Worm (Caenorhabditis elegans) whole organism, mixed stage, embryonic: ENCODE results near the gene dct-6.

Experiments used
- ceh-43 ChIP-seq: fragments of 200-800 bp; sonication (Bioruptor generic); optimal IDR thresholded peaks from 2 replicates; lab custom pipeline; 2018; ENCODE audit warnings: mild to moderate bottlenecking, missing genetic modification characterization, moderate library complexity, missing compliant biosample characterization
- elt-3 ChIP-seq: fragments of 150-350 bp; optimal IDR thresholded peaks from 2 replicates; lab custom pipeline; 2014; ENCODE audit warnings: missing biosample characterization, missing genetic modification characterization
- ham-2 ChIP-seq: fragments of 200-800 bp; sonication (Bioruptor generic); optimal IDR thresholded peaks from 2 replicates; lab custom pipeline; 2018; ENCODE audit warnings: mild to moderate bottlenecking, missing genetic modification characterization, missing compliant biosample characterization
- lin-13 ChIP-seq: fragments of 150-350 bp; optimal IDR thresholded peaks from 2 replicates; lab custom pipeline; 2014; ENCODE audit warnings: missing biosample characterization, missing genetic modification characterization
- lsy-2 ChIP-seq: fragments of 150-350 bp; optimal IDR thresholded peaks from 2 replicates; lab custom pipeline; 2014; ENCODE audit warnings: missing biosample characterization, missing genetic modification characterization
- mab-5 ChIP-seq: fragments of 150-350 bp; optimal IDR thresholded peaks from 2 replicates; lab custom pipeline; 2014; ENCODE audit warnings: missing biosample characterization, missing genetic modification characterization
- mep-1 ChIP-seq: fragments of 150-350 bp; optimal IDR thresholded peaks from 2 replicates; lab custom pipeline; 2017; ENCODE audit warnings: missing biosample characterization, missing genetic modification reagents, missing genetic modification characterization, inconsistent platforms
- nhr-237 ChIP-seq: fragments of 150-350 bp; optimal IDR thresholded peaks from 2 replicates; lab custom pipeline; 2014; ENCODE audit warnings: missing biosample characterization, missing genetic modification characterization
- pha-4 ChIP-seq: fragments of 150-350 bp; optimal IDR thresholded peaks from 2 replicates; lab custom pipeline; 2018; ENCODE audit warnings: missing biosample characterization, missing genetic modification reagents, missing genetic modification characterization
- snpc-4 ChIP-seq: fragments of 150-350 bp; optimal IDR thresholded peaks from 2 replicates; lab custom pipeline; 2014; ENCODE audit warnings: missing biosample characterization, missing genetic modification characterization
- sptf-1 ChIP-seq: sonication (generic microtip); optimal IDR thresholded peaks from 2 replicates; lab custom pipeline; 2017; ENCODE audit warnings: mild to moderate bottlenecking, missing genetic modification characterization, moderate library complexity, missing compliant biosample characterization
- unc-62 ChIP-seq: fragments of 150-350 bp; optimal IDR thresholded peaks from 2 replicates; lab custom pipeline; 2014; ENCODE audit warnings: missing biosample characterization, missing genetic modification reagents, missing genetic modification characterization
- ztf-11 ChIP-seq: fragments of 150-350 bp; optimal IDR thresholded peaks from 2 replicates; lab custom pipeline; 2014; ENCODE audit warnings: missing biosample characterization, missing genetic modification characterization

ce11 chrIII:5949817-5950216, 16.4 kb upstream of the dct-6 start:
- no peak for TF ChIP-seq snpc-4 (tag; lab: Kevin White, UChicago)
- TF ChIP-seq pha-4 (tag; lab: Kevin White, UChicago) = no peak
- no peak for TF ChIP-seq ztf-11 (tag; lab: Kevin White, UChicago)
- TF ChIP-seq nhr-237 (tag; lab: Kevin White, UChicago) = no peak
- TF ChIP-seq lin-13 (tag; lab: Kevin White, UChicago) = no peak
- TF ChIP-seq ceh-43 = no peak
- peak; percentile 16 for TF ChIP-seq unc-62 (GFP tag; lab: Kevin White, UChicago)
- TF ChIP-seq mab-5 (tag; lab: Kevin White, UChicago) = no peak
- no peak for TF ChIP-seq ham-2
- no peak for TF ChIP-seq elt-3 (tag; lab: Kevin White, UChicago)
- TF ChIP-seq mep-1 (tag; lab: Kevin White, UChicago) = no peak
- TF ChIP-seq sptf-1 (tag; lab: Kevin White, UChicago) = no peak
- TF ChIP-seq lsy-2 (tag; lab: Kevin White, UChicago) = no peak
